ENCODE assay signal across 1 fruit fly cellular context in genomic region chr3L:19560695-19561246, dm6.
A peak's percentile ranks its signal among the peaks of the same experiment; 100 is the strongest.
TF ChIP-seq lines count a peak whose summit lies in the region.

No protein-coding gene starts in this region.

TF ChIP-seq in whole organism, embryonic, 481 proteins besides CTCF, POLR2A, EP300 and RAD21 (continued from another document and continues in another):
- TF ChIP-seq Atf3 (GFP tag; optimal IDR thresholded peaks at IDR 0.05; lab: Kevin White, UChicago) (peak; percentile 89), CG7839 (tag; optimal IDR thresholded peaks at IDR 0.05; lab: Kevin White, UChicago) (peak; percentile 97), croc (GFP tag; conservative IDR thresholded peaks at IDR 0.05; lab: Robert Waterston, UW) (peak; percentile 93), ash1 (GFP tag; optimal IDR thresholded peaks at IDR 0.05; lab: Kevin White, UChicago) (peak; percentile 44), CG7556 (GFP tag; optimal IDR thresholded peaks at IDR 0.05; lab: Kevin White, UChicago) (peak; percentile 95), CG8290 (GFP tag; optimal IDR thresholded peaks at IDR 0.05; lab: Kevin White, UChicago) (peak; percentile 95), CG8290 (tag; optimal IDR thresholded peaks at IDR 0.05; lab: Kevin White, UChicago) (peak; percentile 76 to 94), CG11695 (GFP tag; IDR thresholded peaks at IDR 0.05; lab: Robert Waterston, UW) (peak; percentile 95), ato (GFP tag; IDR thresholded peaks at IDR 0.05; lab: Robert Waterston, UW; ENCODE audit: partially characterized antibody) (no peak), CG6854 (GFP tag; optimal IDR thresholded peaks at IDR 0.05; lab: Kevin White, UChicago) (peak; percentile 84), CG7745 (tag; optimal IDR thresholded peaks at IDR 0.05; lab: Kevin White, UChicago) (peak; percentile 84), CG4730 (GFP tag; IDR thresholded peaks at IDR 0.05; lab: Robert Waterston, UW) (peak; percentile 92), sc (optimal IDR thresholded peaks at IDR 0.05; lab: Kevin White, UChicago) (no peak), sc (GFP tag; optimal IDR thresholded peaks at IDR 0.05; lab: Kevin White, UChicago) (peak; percentile 94), CG2120 (GFP tag; optimal IDR thresholded peaks at IDR 0.05; lab: Kevin White, UChicago) (peak; percentile 95), CG13894 (tag; optimal IDR thresholded peaks at IDR 0.05; lab: Kevin White, UChicago) (peak; percentile 91), usp (GFP tag; optimal IDR thresholded peaks at IDR 0.05; lab: Kevin White, UChicago) (no peak), Fer2 (tag; optimal IDR thresholded peaks at IDR 0.05; lab: Kevin White, UChicago) (peak; percentile 91), CG7357 (GFP tag; IDR thresholded peaks at IDR 0.05; lab: Robert Waterston, UW) (peak; percentile 87), Doc3 (GFP tag; IDR thresholded peaks at IDR 0.05; lab: Robert Waterston, UW; ENCODE audit: partially characterized antibody) (no peak), insv (GFP tag; optimal IDR thresholded peaks at IDR 0.05; lab: Kevin White, UChicago) (peak in 1 of 2 experiments; percentile 76), dmrt99B (tag; optimal IDR thresholded peaks at IDR 0.05; lab: Kevin White, UChicago) (peak; percentile 96), bab2 (GFP tag; optimal IDR thresholded peaks at IDR 0.05; lab: Kevin White, UChicago) (peak; percentile 91), tna (GFP tag; IDR thresholded peaks at IDR 0.05; lab: Robert Waterston, UW; ENCODE audit: partially characterized antibody) (no peak), Dref (GFP tag; IDR thresholded peaks at IDR 0.05; lab: Robert Waterston, UW) (no peak), Sox100B (GFP tag; optimal IDR thresholded peaks at IDR 0.05; lab: Kevin White, UChicago) (peak; percentile 92), p53 (GFP tag; optimal IDR thresholded peaks at IDR 0.05; lab: Kevin White, UChicago) (peak; percentile 75), kay (GFP tag; optimal IDR thresholded peaks at IDR 0.05; lab: Kevin White, UChicago) (peak; percentile 87), pita (GFP tag; optimal IDR thresholded peaks at IDR 0.05; lab: Kevin White, UChicago) (no peak), CG12155 (GFP tag; optimal IDR thresholded peaks at IDR 0.05; lab: Kevin White, UChicago) (peak; percentile 93), CG9817 (tag; optimal IDR thresholded peaks at IDR 0.05; lab: Kevin White, UChicago) (peak; percentile 95), HLH4C (GFP tag; IDR thresholded peaks at IDR 0.05; lab: Robert Waterston, UW; ENCODE audit: partially characterized antibody) (no peak), NC2β (GFP tag; optimal IDR thresholded peaks at IDR 0.05; lab: Kevin White, UChicago) (peak; percentile 91), dpn (GFP tag; optimal IDR thresholded peaks at IDR 0.05; lab: Kevin White, UChicago) (peak; percentile 93 to 96), otp (GFP tag; IDR thresholded peaks at IDR 0.05; lab: Robert Waterston, UW) (peak; percentile 95), CG6791 (GFP tag; IDR thresholded peaks at IDR 0.05; lab: Robert Waterston, UW; ENCODE audit: partially characterized antibody) (no peak), slou (GFP tag; optimal IDR thresholded peaks at IDR 0.05; lab: Kevin White, UChicago) (peak; percentile 91), sisA (GFP tag; IDR thresholded peaks at IDR 0.05; lab: Robert Waterston, UW) (peak; percentile 94), dm (GFP tag; optimal IDR thresholded peaks at IDR 0.05; lab: Kevin White, UChicago) (peak; percentile 85), H2.0 (GFP tag; IDR thresholded peaks at IDR 0.05; lab: Robert Waterston, UW) (peak; percentile 95), sna (GFP tag; IDR thresholded peaks at IDR 0.05; lab: Robert Waterston, UW; ENCODE audit: partially characterized antibody) (no peak), CG3065 (GFP tag; optimal IDR thresholded peaks at IDR 0.05; lab: Kevin White, UChicago) (peak; percentile 88), dimm (GFP tag; IDR thresholded peaks at IDR 0.05; lab: Robert Waterston, UW) (peak; percentile 83), CG43689 (GFP tag; IDR thresholded peaks at IDR 0.05; lab: Robert Waterston, UW) (peak; percentile 77), vfl (GFP tag; optimal IDR thresholded peaks at IDR 0.05; lab: Kevin White, UChicago) (peak; percentile 91), CG15514 (GFP tag; optimal IDR thresholded peaks at IDR 0.05; lab: Kevin White, UChicago) (peak; percentile 86), CG10979 (tag; optimal IDR thresholded peaks at IDR 0.05; lab: Kevin White, UChicago) (peak; percentile 98), z (GFP tag; IDR thresholded peaks at IDR 0.05; lab: Robert Waterston, UW) (peak; percentile 77; the same call in 2 of the 3 replicates), so (GFP tag; IDR thresholded peaks at IDR 0.05; lab: Robert Waterston, UW) (peak; percentile 97), grn (GFP tag; optimal IDR thresholded peaks at IDR 0.05; lab: Kevin White, UChicago) (peak; percentile 68), rib (GFP tag; IDR thresholded peaks at IDR 0.05; lab: Robert Waterston, UW) (peak; percentile 93), zen (tag; optimal IDR thresholded peaks at IDR 0.05; lab: Kevin White, UChicago) (peak; percentile 99), pb (GFP tag; optimal IDR thresholded peaks at IDR 0.05; lab: Kevin White, UChicago) (peak; percentile 83), CG11723 (GFP tag; optimal IDR thresholded peaks at IDR 0.05; lab: Kevin White, UChicago) (peak; percentile 93), her (GFP tag; optimal IDR thresholded peaks at IDR 0.05; lab: Kevin White, UChicago) (peak; percentile 81), CG13296 (GFP tag; optimal IDR thresholded peaks at IDR 0.05; lab: Kevin White, UChicago) (peak; percentile 95), eyg (GFP tag; optimal IDR thresholded peaks at IDR 0.05; lab: Kevin White, UChicago) (peak; percentile 68), pfk (GFP tag; optimal IDR thresholded peaks at IDR 0.05; lab: Kevin White, UChicago) (peak; percentile 61), gt (GFP tag; IDR thresholded peaks at IDR 0.05; lab: Robert Waterston, UW) (peak; percentile 87), ci (GFP tag; IDR thresholded peaks at IDR 0.05; lab: Robert Waterston, UW) (peak; percentile 97), gcm (GFP tag; optimal IDR thresholded peaks at IDR 0.05; lab: Kevin White, UChicago) (peak; percentile 95), Awh (GFP tag; IDR thresholded peaks at IDR 0.05; lab: Robert Waterston, UW) (peak; percentile 94), bbx (GFP tag; IDR thresholded peaks at IDR 0.05; lab: Robert Waterston, UW; ENCODE audit: partially characterized antibody) (no peak), CG16815 (GFP tag; optimal IDR thresholded peaks at IDR 0.05; lab: Kevin White, UChicago) (peak; percentile 95), Vsx1 (GFP tag; optimal IDR thresholded peaks at IDR 0.05; lab: Kevin White, UChicago) (peak; percentile 92), MBD-R2 (GFP tag; IDR thresholded peaks at IDR 0.05; lab: Robert Waterston, UW) (peak; percentile 92), Oli (tag; optimal IDR thresholded peaks at IDR 0.05; lab: Kevin White, UChicago) (peak; percentile 95), Hmx (GFP tag; optimal IDR thresholded peaks at IDR 0.05; lab: Kevin White, UChicago) (peak; percentile 89), CG2129 (GFP tag; IDR thresholded peaks at IDR 0.05; lab: Robert Waterston, UW; ENCODE audit: partially characterized antibody) (no peak), oc (tag; optimal IDR thresholded peaks at IDR 0.05; lab: Kevin White, UChicago) (peak; percentile 96), CG10209 (GFP tag; optimal IDR thresholded peaks at IDR 0.05; lab: Kevin White, UChicago) (peak; percentile 95), Nf-YC (tag; optimal IDR thresholded peaks at IDR 0.05; lab: Kevin White, UChicago) (peak; percentile 83), CG9215 (GFP tag; IDR thresholded peaks at IDR 0.05; lab: Robert Waterston, UW) (peak; percentile 87), phol (tag; optimal IDR thresholded peaks at IDR 0.05; lab: Kevin White, UChicago) (peak; percentile 95), CG1603 (tag; optimal IDR thresholded peaks at IDR 0.05; lab: Kevin White, UChicago) (peak; percentile 86), CG13775 (GFP tag; optimal IDR thresholded peaks at IDR 0.05; lab: Kevin White, UChicago) (peak; percentile 95), CG2712 (tag; optimal IDR thresholded peaks at IDR 0.05; lab: Kevin White, UChicago) (peak; percentile 97), CG13624 (GFP tag; optimal IDR thresholded peaks at IDR 0.05; lab: Kevin White, UChicago) (peak; percentile 93), CG6683 (GFP tag; optimal IDR thresholded peaks at IDR 0.05; lab: Kevin White, UChicago) (peak; percentile 77), CG6654 (GFP tag; optimal IDR thresholded peaks at IDR 0.05; lab: Kevin White, UChicago) (peak; percentile 73), kah (GFP tag; optimal IDR thresholded peaks at IDR 0.05; lab: Kevin White, UChicago) (peak; percentile 93), CG15011 (GFP tag; optimal IDR thresholded peaks at IDR 0.05; lab: Kevin White, UChicago) (peak; percentile 90), CG8388 (GFP tag; optimal IDR thresholded peaks at IDR 0.05; lab: Kevin White, UChicago) (peak; percentile 94), CG33557 (GFP tag; optimal IDR thresholded peaks at IDR 0.05; lab: Kevin White, UChicago) (peak; percentile 97), sob (GFP tag; IDR thresholded peaks at IDR 0.05; lab: Robert Waterston, UW) (peak; percentile 96), Myb (GFP tag; optimal IDR thresholded peaks at IDR 0.05; lab: Kevin White, UChicago) (peak; percentile 77), B-H2 (GFP tag; optimal IDR thresholded peaks at IDR 0.05; lab: Kevin White, UChicago) (peak; percentile 95), CkIIα-i1 (GFP tag; IDR thresholded peaks at IDR 0.05; lab: Robert Waterston, UW) (0 out of 2 replicates have a peak, but pooled peaks have one; percentile 17), nau (GFP tag; optimal IDR thresholded peaks at IDR 0.05; lab: Kevin White, UChicago) (peak; percentile 88), run (tag; optimal IDR thresholded peaks at IDR 0.05; lab: Kevin White, UChicago) (peak; percentile 88), Usf (GFP tag; optimal IDR thresholded peaks at IDR 0.05; lab: Kevin White, UChicago) (peak; percentile 92), Antp (GFP tag; optimal IDR thresholded peaks at IDR 0.05; lab: Kevin White, UChicago) (peak; percentile 88), tio (GFP tag; optimal IDR thresholded peaks at IDR 0.05; lab: Kevin White, UChicago) (peak; percentile 92), mld (GFP tag; IDR thresholded peaks at IDR 0.05; lab: Robert Waterston, UW; ENCODE audit: partially characterized antibody) (no peak), tgo (GFP tag; IDR thresholded peaks at IDR 0.05; lab: Robert Waterston, UW) (peak; percentile 93), Dp (GFP tag; optimal IDR thresholded peaks at IDR 0.05; lab: Kevin White, UChicago) (peak; percentile 2), CG18619 (GFP tag; optimal IDR thresholded peaks at IDR 0.05; lab: Kevin White, UChicago) (peak; percentile 92), zf30C (GFP tag; optimal IDR thresholded peaks at IDR 0.05; lab: Kevin White, UChicago) (peak; percentile 98), ac (GFP tag; optimal IDR thresholded peaks at IDR 0.05; lab: Kevin White, UChicago) (peak; percentile 97), CG11247 (GFP tag; IDR thresholded peaks at IDR 0.05; lab: Robert Waterston, UW) (peak; percentile 93), cato (GFP tag; optimal IDR thresholded peaks at IDR 0.05; lab: Kevin White, UChicago; ENCODE audit: borderline replicate concordance) (peak; percentile 88), Lim3 (GFP tag; IDR thresholded peaks at IDR 0.05; lab: Robert Waterston, UW) (peak; percentile 83; the same call in 1 of the 2 replicates), CG33213 (GFP tag; optimal IDR thresholded peaks at IDR 0.05; lab: Kevin White, UChicago) (peak; percentile 91), CG42726 (GFP tag; IDR thresholded peaks at IDR 0.05; lab: Robert Waterston, UW; ENCODE audit: partially characterized antibody) (no peak), CG14014 (GFP tag; IDR thresholded peaks at IDR 0.05; lab: Robert Waterston, UW) (peak; percentile 96), Nf-YB (GFP tag; optimal IDR thresholded peaks at IDR 0.05; lab: Kevin White, UChicago) (peak; percentile 83), CG6254 (GFP tag; optimal IDR thresholded peaks at IDR 0.05; lab: Kevin White, UChicago) (peak; percentile 92), Hr78 (GFP tag; optimal IDR thresholded peaks at IDR 0.05; lab: Kevin White, UChicago) (peak in 1 of 2 experiments; percentile 78), CG4282 (GFP tag; optimal IDR thresholded peaks at IDR 0.05; lab: Kevin White, UChicago) (peak; percentile 80), h (optimal IDR thresholded peaks at IDR 0.05; lab: Kevin White, UChicago) (no peak), CG32532 (GFP tag; IDR thresholded peaks at IDR 0.05; lab: Robert Waterston, UW) (peak; percentile 96), Hr39 (optimal IDR thresholded peaks at IDR 0.05; lab: Kevin White, UChicago) (no peak), CG2678 (tag; optimal IDR thresholded peaks at IDR 0.05; lab: Kevin White, UChicago) (peak; percentile 96), corto (GFP tag; optimal IDR thresholded peaks at IDR 0.05; lab: Kevin White, UChicago) (peak; percentile 92), wor (GFP tag; IDR thresholded peaks at IDR 0.05; lab: Robert Waterston, UW) (peak; percentile 89), BEAF-32 (GFP tag; optimal IDR thresholded peaks at IDR 0.05; lab: Kevin White, UChicago) (peak; percentile 10), CG1602 (GFP tag; optimal IDR thresholded peaks at IDR 0.05; lab: Kevin White, UChicago) (peak; percentile 95), CG7987 (GFP tag; optimal IDR thresholded peaks at IDR 0.05; lab: Kevin White, UChicago) (peak; percentile 78), al (GFP tag; IDR thresholded peaks at IDR 0.05; lab: Robert Waterston, UW) (peak; percentile 92), CoRest (tag; optimal IDR thresholded peaks at IDR 0.05; lab: Kevin White, UChicago) (peak; percentile 97), cas (GFP tag; IDR thresholded peaks at IDR 0.05; lab: Robert Waterston, UW) (peak; percentile 80), CG13424 (tag; optimal IDR thresholded peaks at IDR 0.05; lab: Kevin White, UChicago) (peak; percentile 97), CG4820 (GFP tag; optimal IDR thresholded peaks at IDR 0.05; lab: Kevin White, UChicago) (peak; percentile 95), CG18262 (tag; optimal IDR thresholded peaks at IDR 0.05; lab: Kevin White, UChicago) (peak; percentile 95), ssp (GFP tag; IDR thresholded peaks at IDR 0.05; lab: Robert Waterston, UW) (peak; percentile 87), D19A (tag; optimal IDR thresholded peaks at IDR 0.05; lab: Kevin White, UChicago) (peak; percentile 91), Lpt (GFP tag; optimal IDR thresholded peaks at IDR 0.05; lab: Kevin White, UChicago) (no peak), CG14441 (GFP tag; IDR thresholded peaks at IDR 0.05; lab: Robert Waterston, UW) (peak; percentile 92), D19B (GFP tag; optimal IDR thresholded peaks at IDR 0.05; lab: Kevin White, UChicago) (peak; percentile 77), hth (optimal IDR thresholded peaks at IDR 0.05; lab: Kevin White, UChicago) (no peak), mirr (GFP tag; optimal IDR thresholded peaks at IDR 0.05; lab: Kevin White, UChicago) (peak; percentile 85)
